Worm (Caenorhabditis elegans): ENCODE measurements around the gene W03F9.4.

ce11 chrV:130186-130585, 21.0 kb downstream of the W03F9.4 start:
- TF ChIP-seq ceh-30 (tag; optimal IDR thresholded peaks at IDR 0.05) = no peak
- no peak for TF ChIP-seq nfya-1 (tag; optimal IDR thresholded peaks at IDR 0.05)
- TF ChIP-seq F13H6.1 (tag; optimal IDR thresholded peaks at IDR 0.05) = no peak
- no peak for TF ChIP-seq ets-4 (tag; optimal IDR thresholded peaks at IDR 0.05)
- TF ChIP-seq elt-4 (tag; optimal IDR thresholded peaks at IDR 0.05) = no peak
- no peak for TF ChIP-seq C08G9.2 (tag; optimal IDR thresholded peaks at IDR 0.05)
- no peak for TF ChIP-seq lin-11 (tag; optimal IDR thresholded peaks at IDR 0.05)
- TF ChIP-seq T23F11.4 (GFP tag; optimal IDR thresholded peaks at IDR 0.05) = no peak
- TF ChIP-seq ceh-6 (GFP tag; optimal IDR thresholded peaks at IDR 0.05) = no peak
- no peak for TF ChIP-seq unc-55 (GFP tag; optimal IDR thresholded peaks at IDR 0.05)
- no peak for TF ChIP-seq fkh-6 (tag; optimal IDR thresholded peaks at IDR 0.05)
- no peak for TF ChIP-seq hlh-15 (tag; optimal IDR thresholded peaks at IDR 0.05)
- TF ChIP-seq lim-6 (tag; optimal IDR thresholded peaks at IDR 0.05) = no peak
- TF ChIP-seq ceh-2 (tag; optimal IDR thresholded peaks at IDR 0.05) = no peak

Measured in whole organism, late embryonic.